Worm (Caenorhabditis elegans) whole organism, young adult: ENCODE measurements around the gene F57B1.6.

Experiments used
- B0035.1 ChIP-seq: sonication (generic microtip); optimal IDR thresholded peaks from 2 replicates; lab custom pipeline; 2016; ENCODE audit warnings: missing genetic modification characterization, mild to moderate bottlenecking, missing compliant biosample characterization, missing genotype, missing genetic modification reagents
- B0261.1 ChIP-seq: sonication (generic microtip); optimal IDR thresholded peaks from 2 replicates; lab custom pipeline; 2016; ENCODE audit warnings: mild to moderate bottlenecking, missing genetic modification characterization, moderate library complexity, missing compliant biosample characterization
- B0336.3 ChIP-seq: fragments of 200-800 bp; sonication (Bioruptor generic); IDR thresholded peaks from 2 replicates; pipeline ENCODE4 v1.3.6; 2022; ENCODE audit warnings: missing genetic modification characterization, missing compliant biosample characterization
- C17E4.6 ChIP-seq: fragments of 200-800 bp; sonication (Bioruptor generic); IDR thresholded peaks from 2 replicates; pipeline ENCODE4 v1.3.6; 2022; ENCODE audit warnings: missing genetic modification reagents, missing genetic modification characterization, missing compliant biosample characterization
- F10E7.11 ChIP-seq: sonication (generic microtip); optimal IDR thresholded peaks from 2 replicates; lab custom pipeline; 2017; ENCODE audit warnings: mild to moderate bottlenecking, missing genetic modification characterization, moderate library complexity, missing compliant biosample characterization
- F23B12.7 ChIP-seq: sonication (generic microtip); optimal IDR thresholded peaks from 2 replicates; lab custom pipeline; 2017; ENCODE audit warnings: missing genetic modification characterization, mild to moderate bottlenecking, missing compliant biosample characterization, antibody characterized with exemption, moderate library complexity; ENCODE audit not compliant: insufficient read depth
- F52B5.7 ChIP-seq: sonication (generic microtip); optimal IDR thresholded peaks from 2 replicates; lab custom pipeline; 2016; ENCODE audit warnings: mild to moderate bottlenecking, missing genetic modification characterization, missing compliant biosample characterization
- F55B11.4 ChIP-seq: sonication (generic microtip); optimal IDR thresholded peaks from 2 replicates; lab custom pipeline; 2016; ENCODE audit warnings: missing compliant biosample characterization, missing genetic modification characterization, borderline replicate concordance; ENCODE audit not compliant: insufficient read depth
- Y53F4B.3 ChIP-seq: fragments of 200-800 bp; sonication (Bioruptor generic); IDR thresholded peaks from 2 replicates; pipeline ENCODE4 v1.3.6; 2022; ENCODE audit warnings: missing genetic modification reagents, missing genetic modification characterization, missing compliant biosample characterization
- athp-1 ChIP-seq: sonication (generic microtip); optimal IDR thresholded peaks from 2 replicates; lab custom pipeline; 2017; ENCODE audit warnings: mild to moderate bottlenecking, missing genetic modification characterization, missing compliant biosample characterization
- ccch-3 ChIP-seq: fragments of 200-800 bp; sonication (Bioruptor generic); optimal IDR thresholded peaks from 2 replicates; lab custom pipeline; 2018; ENCODE audit warnings: mild to moderate bottlenecking, missing genetic modification characterization, missing compliant biosample characterization
- cebp-1 ChIP-seq, 2 experiments: fragments of 200-800 bp in 1 of 2; sonication (Bioruptor generic) in 1 of 2; sonication (generic microtip) in 1 of 2; IDR thresholded peaks in 1 of 2; optimal IDR thresholded peaks in 1 of 2; 2 replicates each; pipeline versions ENCODE4 v1.3.6 to Lab custom; 2017 to 2022; ENCODE audit warnings: missing compliant biosample characterization in 2 of 2, missing genetic modification characterization in 2 of 2, mild to moderate bottlenecking in 1 of 2, missing genetic modification reagents in 1 of 2, moderate library complexity in 1 of 2
- cebp-2 ChIP-seq: fragments of 200-800 bp; sonication (Bioruptor generic); IDR thresholded peaks from 2 replicates; pipeline ENCODE4 v1.3.6; 2022; ENCODE audit warnings: missing genetic modification characterization, missing compliant biosample characterization
- ceh-91 ChIP-seq: fragments of 200-800 bp; sonication (Bioruptor generic); IDR thresholded peaks from 2 replicates; pipeline ENCODE4 v1.3.6; 2022; ENCODE audit warnings: missing genetic modification reagents, missing genetic modification characterization, missing compliant biosample characterization
- dpff-1 ChIP-seq: sonication (generic microtip); optimal IDR thresholded peaks from 2 replicates; lab custom pipeline; 2017; ENCODE audit warnings: mild to moderate bottlenecking, missing genetic modification characterization, missing compliant biosample characterization
- egl-44 ChIP-seq: fragments of 200-800 bp; sonication (Bioruptor generic); IDR thresholded peaks from 2 replicates; pipeline ENCODE4 v1.3.6; 2022; ENCODE audit warnings: missing genetic modification reagents, missing genetic modification characterization, missing compliant biosample characterization
- ekl-4 ChIP-seq: fragments of 200-800 bp; sonication (Bioruptor generic); IDR thresholded peaks from 2 replicates; pipeline ENCODE4 v1.3.6; 2022; ENCODE audit warnings: missing genetic modification reagents, missing genetic modification characterization, missing compliant biosample characterization
- let-526 ChIP-seq: fragments of 200-800 bp; sonication (Bioruptor generic); IDR thresholded peaks from 2 replicates; pipeline ENCODE4 v1.3.6; 2022; ENCODE audit warnings: missing genetic modification reagents, missing genetic modification characterization, missing compliant biosample characterization
- lir-1 ChIP-seq: fragments of 200-800 bp; sonication (Bioruptor generic); conservative IDR thresholded peaks from 2 replicates; pipeline ENCODE4 v1.3.6; 2022; ENCODE audit warnings: missing genetic modification reagents, missing genetic modification characterization, missing compliant biosample characterization
- lsy-27 ChIP-seq: sonication (generic microtip); optimal IDR thresholded peaks from 2 replicates; lab custom pipeline; 2017; ENCODE audit warnings: missing genetic modification characterization, mild to moderate bottlenecking, missing compliant biosample characterization, antibody characterized with exemption, missing genotype, borderline replicate concordance; ENCODE audit not compliant: insufficient read depth
- madf-3 ChIP-seq: fragments of 200-800 bp; sonication (Bioruptor generic); IDR thresholded peaks from 2 replicates; pipeline ENCODE4 v1.3.6; 2022; ENCODE audit warnings: missing genetic modification reagents, missing genetic modification characterization, missing compliant biosample characterization
- madf-8 ChIP-seq: fragments of 200-800 bp; sonication (Bioruptor generic); conservative IDR thresholded peaks from 2 replicates; pipeline ENCODE4 v1.3.6; 2022; ENCODE audit warnings: missing genetic modification reagents, missing genetic modification characterization, missing compliant biosample characterization
- mcd-1 ChIP-seq: fragments of 200-800 bp; sonication (Bioruptor generic); IDR thresholded peaks from 2 replicates; pipeline ENCODE4 v1.3.6; 2022; ENCODE audit warnings: missing genetic modification reagents, missing genetic modification characterization, missing compliant biosample characterization
- mxl-1 ChIP-seq: sonication (generic microtip); optimal IDR thresholded peaks from 2 replicates; lab custom pipeline; 2016; ENCODE audit warnings: missing genetic modification characterization, missing compliant biosample characterization
- nfya-1 ChIP-seq: sonication (generic microtip); optimal IDR thresholded peaks from 2 replicates; lab custom pipeline; 2017; ENCODE audit warnings: antibody characterized with exemption, missing compliant biosample characterization, missing genetic modification characterization, borderline replicate concordance; ENCODE audit not compliant: insufficient read depth
- nhr-179 ChIP-seq: sonication (generic microtip); optimal IDR thresholded peaks from 2 replicates; lab custom pipeline; 2016; ENCODE audit warnings: mild to moderate bottlenecking, missing genetic modification characterization, missing compliant biosample characterization
- nhr-90 ChIP-seq: sonication (generic microtip); optimal IDR thresholded peaks from 2 replicates; lab custom pipeline; 2016; ENCODE audit warnings: missing genotype, mild to moderate bottlenecking, missing genetic modification characterization, missing compliant biosample characterization
- repo-1 ChIP-seq: sonication (generic microtip); optimal IDR thresholded peaks from 2 replicates; lab custom pipeline; 2017; ENCODE audit warnings: mild to moderate bottlenecking, missing genetic modification characterization, missing compliant biosample characterization
- rpc-1 ChIP-seq, 2 experiments: fragments of 150-350 bp in 1 of 2; sonication (generic microtip) in 1 of 2; optimal IDR thresholded peaks; 2 replicates each; lab custom pipeline; 2014 to 2018; ENCODE audit warnings: missing biosample characterization in 1 of 2, missing genetic modification characterization in 1 of 2, missing genetic modification reagents in 1 of 2, missing genotype in 1 of 2
- sdz-38 ChIP-seq: sonication (generic microtip); optimal IDR thresholded peaks from 2 replicates; lab custom pipeline; 2016; ENCODE audit warnings: missing genotype, missing genetic modification characterization, missing compliant biosample characterization
- sea-2 ChIP-seq: fragments of 200-800 bp; sonication (Bioruptor generic); IDR thresholded peaks from 2 replicates; pipeline ENCODE4 v1.3.6; 2022; ENCODE audit warnings: missing genetic modification characterization, missing compliant biosample characterization
- snpc-1.1 ChIP-seq: sonication (generic microtip); optimal IDR thresholded peaks from 2 replicates; lab custom pipeline; 2017; ENCODE audit warnings: missing genetic modification characterization, mild to moderate bottlenecking, missing compliant biosample characterization, antibody characterized with exemption, moderate library complexity, missing genotype, missing genetic modification reagents; ENCODE audit not compliant: insufficient read depth
- somi-1 ChIP-seq: fragments of 200-800 bp; sonication (Bioruptor generic); optimal IDR thresholded peaks from 2 replicates; lab custom pipeline; 2018; ENCODE audit warnings: mild to moderate bottlenecking, missing genetic modification characterization, missing compliant biosample characterization
- sptf-2 ChIP-seq: fragments of 200-800 bp; sonication (Bioruptor generic); optimal IDR thresholded peaks from 2 replicates; lab custom pipeline; 2018; ENCODE audit warnings: mild to moderate bottlenecking, missing genetic modification characterization, missing compliant biosample characterization
- tbp1 ChIP-seq: fragments of 200-800 bp; sonication (Bioruptor generic); optimal IDR thresholded peaks from 2 replicates; lab custom pipeline; 2018; ENCODE audit warnings: mild to moderate bottlenecking, missing genetic modification characterization, missing compliant biosample characterization
- tlf-1 ChIP-seq: fragments of 200-800 bp; sonication (Bioruptor generic); optimal IDR thresholded peaks from 2 replicates; lab custom pipeline; 2018; ENCODE audit warnings: mild to moderate bottlenecking, missing genetic modification characterization, missing compliant biosample characterization
- unc-130 ChIP-seq: sonication (generic microtip); optimal IDR thresholded peaks from 2 replicates; lab custom pipeline; 2016; ENCODE audit warnings: missing genetic modification reagents, missing genetic modification characterization, missing compliant biosample characterization
- ztf-3 ChIP-seq: fragments of 200-800 bp; sonication (Bioruptor generic); optimal IDR thresholded peaks from 2 replicates; lab custom pipeline; 2018; ENCODE audit warnings: mild to moderate bottlenecking, missing genetic modification characterization, missing compliant biosample characterization

Gene F57B1.6

DNA sequence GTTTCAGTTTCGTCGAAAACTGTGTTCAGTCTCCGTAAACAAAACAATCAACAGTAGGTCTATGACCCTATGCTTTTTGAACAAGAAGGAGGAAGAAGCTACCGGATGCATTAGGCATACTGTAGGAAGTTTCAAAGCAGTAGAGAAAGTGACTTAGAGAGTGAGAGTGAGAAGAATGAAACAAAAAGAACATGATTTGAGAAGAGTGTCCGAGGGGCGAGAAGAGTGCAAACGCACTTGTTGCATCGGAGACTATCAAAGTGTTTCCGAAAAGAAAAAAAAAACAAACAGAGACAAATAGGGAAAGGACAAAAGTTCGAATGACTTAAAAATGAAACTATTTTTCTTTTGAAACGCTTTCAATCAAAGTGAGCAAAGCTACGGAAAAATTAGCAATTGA lies 33.8 kb downstream of the F57B1.6 start:
- no peak for TF ChIP-seq F23B12.7 (tag; lab: Kevin White, UChicago)
- TF ChIP-seq cebp-2, result no peak
- no peak for TF ChIP-seq C17E4.6 (GFP tag; lab: Robert Waterston, UW)
- TF ChIP-seq lir-1, result no peak
- TF ChIP-seq B0261.1 (tag; lab: Kevin White, UChicago), result no peak
- no peak for TF ChIP-seq sea-2 (GFP tag; lab: Robert Waterston, UW)
- no peak for TF ChIP-seq nhr-179 (tag; lab: Kevin White, UChicago)
- TF ChIP-seq somi-1, result no peak
- TF ChIP-seq nhr-90 (tag; lab: Kevin White, UChicago), result no peak
- TF ChIP-seq F55B11.4 (tag; lab: Kevin White, UChicago), result no peak
- no peak for TF ChIP-seq egl-44
- TF ChIP-seq mcd-1 (GFP tag; lab: Robert Waterston, UW), result no peak
- TF ChIP-seq B0035.1, result no peak
- TF ChIP-seq ekl-4, result no peak
- TF ChIP-seq lsy-27 (tag; lab: Kevin White, UChicago), result no peak

ce11 chrV:13249436-13249835 lies 40.0 kb downstream of the F57B1.6 start, which contains the start of gene odr-3:
odr-3 (minus strand) TSS chrV:13249536.
- TF ChIP-seq ccch-3 (GFP tag; lab: Kevin White, UChicago) (no peak), ztf-3 (GFP tag; lab: Kevin White, UChicago) (no peak), F23B12.7 (tag; lab: Kevin White, UChicago) (no peak), rpc-1 (optimal IDR thresholded peaks at IDR 0.05; lab: Kevin White, UChicago) (no peak), rpc-1 (tag; optimal IDR thresholded peaks at IDR 0.05; lab: Kevin White, UChicago) (no peak), nfya-1 (tag; lab: Kevin White, UChicago) (no peak), F10E7.11 (tag; lab: Kevin White, UChicago) (no peak), sptf-2 (GFP tag; lab: Kevin White, UChicago) (no peak), let-526 (no peak), mxl-1 (no peak)

DNA sequence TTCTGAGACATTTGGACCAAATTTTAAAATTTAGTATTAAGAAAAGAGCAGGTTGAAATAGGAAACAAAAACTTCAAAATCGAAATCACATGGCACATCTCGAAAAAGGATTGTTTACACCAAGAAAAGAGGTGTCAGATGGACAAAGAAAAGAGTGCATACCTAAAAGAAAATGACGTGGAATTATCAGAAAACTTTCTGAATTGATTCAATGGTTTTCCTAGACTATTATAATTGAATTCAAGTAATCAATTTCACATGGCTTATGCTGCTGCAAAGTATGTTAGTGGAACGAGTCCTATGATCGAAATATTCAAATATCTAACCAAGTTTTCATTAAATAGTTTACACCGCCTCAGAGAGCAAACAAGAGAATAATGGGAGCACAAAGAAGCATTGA lies 43.4 kb downstream of the F57B1.6 start:
- TF ChIP-seq tbp1 (GFP tag; lab: Kevin White, UChicago), result no peak
- no peak for TF ChIP-seq tlf-1 (GFP tag; lab: Kevin White, UChicago)
- TF ChIP-seq athp-1 (tag; lab: Kevin White, UChicago), result no peak
- TF ChIP-seq repo-1 (tag; lab: Kevin White, UChicago), result no peak
- TF ChIP-seq madf-8 (GFP tag; lab: Robert Waterston, UW), result no peak
- no peak for TF ChIP-seq B0035.1
- no peak for TF ChIP-seq F52B5.7 (tag; lab: Kevin White, UChicago)
- TF ChIP-seq dpff-1, result no peak
- TF ChIP-seq Y53F4B.3 (GFP tag; lab: Robert Waterston, UW), result no peak
- no peak for TF ChIP-seq snpc-1.1
- no peak for TF ChIP-seq F23B12.7 (tag; lab: Kevin White, UChicago)
- no peak for TF ChIP-seq sptf-2 (GFP tag; lab: Kevin White, UChicago)
- no peak for TF ChIP-seq ceh-91 (GFP tag; lab: Robert Waterston, UW)
- TF ChIP-seq madf-3 (GFP tag; lab: Robert Waterston, UW), result no peak
- no peak for TF ChIP-seq cebp-1 (GFP tag; IDR thresholded peaks at IDR 0.05; lab: Robert Waterston, UW)
- TF ChIP-seq cebp-1 (tag; optimal IDR thresholded peaks at IDR 0.05; lab: Kevin White, UChicago), result no peak
- no peak for TF ChIP-seq B0336.3 (GFP tag; lab: Robert Waterston, UW)
- no peak for TF ChIP-seq somi-1
- TF ChIP-seq unc-130 (GFP tag; lab: Kevin White, UChicago), result no peak
- no peak for TF ChIP-seq sdz-38 (tag; lab: Kevin White, UChicago)
